Fruit fly (Drosophila melanogaster): ENCODE measurements around the gene CG33290.

CG33290 gene

dm6 chr3L:21515823-21516715, 26.1 kb upstream of the CG33290 start, which contains the start of the genes SAK and Cdk12 (continued):
- TF ChIP-seq CG8359 (GFP tag; optimal IDR thresholded peaks at IDR 0.05; ENCODE audit: borderline replicate concordance) = peak; percentile 55
- peak; percentile 89 for TF ChIP-seq MESR4 (GFP tag; optimal IDR thresholded peaks at IDR 0.05)
- peak; percentile 40 for TF ChIP-seq pzg (GFP tag; optimal IDR thresholded peaks at IDR 0.05)
- TF ChIP-seq Dek (tag; optimal IDR thresholded peaks at IDR 0.05) = peak; percentile 86
- TF ChIP-seq sr (GFP tag; IDR thresholded peaks at IDR 0.05) = peak; percentile 5; the same call in 1 of the 3 replicates
- peak; percentile 61 for TF ChIP-seq CG18011 (GFP tag; optimal IDR thresholded peaks at IDR 0.05)
- no peak for TF ChIP-seq sima (GFP tag; optimal IDR thresholded peaks at IDR 0.05)
- peak; percentile 82 for TF ChIP-seq lilli (GFP tag; optimal IDR thresholded peaks at IDR 0.05)
- TF ChIP-seq dimm (GFP tag; IDR thresholded peaks at IDR 0.05) = peak; percentile 21; the same call in 1 of the 2 replicates
- TF ChIP-seq gsb (GFP tag; IDR thresholded peaks at IDR 0.05) = peak; percentile 79
- TF ChIP-seq ERR (GFP tag; optimal IDR thresholded peaks at IDR 0.05) = peak; percentile 30
- no peak for TF ChIP-seq wek (GFP tag; optimal IDR thresholded peaks at IDR 0.05)
- peak; percentile 74 for TF ChIP-seq CG11723 (GFP tag; optimal IDR thresholded peaks at IDR 0.05)
- TF ChIP-seq Ets97D (GFP tag; optimal IDR thresholded peaks at IDR 0.05) = peak; percentile 58
- peak in 1 of 3 experiments; percentile 85 for TF ChIP-seq lola (GFP tag; optimal IDR thresholded peaks at IDR 0.05)
- peak; percentile 77 for TF ChIP-seq abd-A (tag; optimal IDR thresholded peaks at IDR 0.05)
- peak; percentile 48 for TF ChIP-seq Dad (GFP tag; optimal IDR thresholded peaks at IDR 0.05)
- TF ChIP-seq Trl (optimal IDR thresholded peaks at IDR 0.05) = no peak
- TF ChIP-seq Trl (GFP tag; optimal IDR thresholded peaks at IDR 0.05) = peak; percentile 49
- no peak for TF ChIP-seq nau (GFP tag; optimal IDR thresholded peaks at IDR 0.05)
- TF ChIP-seq CG10321 (GFP tag; IDR thresholded peaks at IDR 0.05) = no peak; the same call in 1 of the 2 replicates
- TF ChIP-seq CG10209 (GFP tag; optimal IDR thresholded peaks at IDR 0.05) = peak; percentile 87
- peak; percentile 48 for TF ChIP-seq jing (GFP tag; optimal IDR thresholded peaks at IDR 0.05)
- TF ChIP-seq Taf1 (GFP tag; IDR thresholded peaks at IDR 0.05) = peak; percentile 77; the same call in 1 of the 2 replicates
- TF ChIP-seq CG12219 (GFP tag; optimal IDR thresholded peaks at IDR 0.05) = peak; percentile 58
- TF ChIP-seq B-H2 (GFP tag; optimal IDR thresholded peaks at IDR 0.05) = peak; percentile 92
- peak; percentile 13 for TF ChIP-seq NK7.1 (GFP tag; optimal IDR thresholded peaks at IDR 0.05)
- no peak for TF ChIP-seq p53 (GFP tag; optimal IDR thresholded peaks at IDR 0.05)
- peak; percentile 83 for TF ChIP-seq dmrt99B (tag; optimal IDR thresholded peaks at IDR 0.05)
- peak; percentile 81 for TF ChIP-seq CG17612 (GFP tag; IDR thresholded peaks at IDR 0.05)
- peak; percentile 55 for TF ChIP-seq Adf1 (GFP tag; IDR thresholded peaks at IDR 0.05)
- 0 out of 3 replicates have a peak, but pooled peaks have one; percentile 38 for TF ChIP-seq CG14860 (GFP tag; IDR thresholded peaks at IDR 0.05; ENCODE audit: partially characterized antibody)
- TF ChIP-seq slou (GFP tag; optimal IDR thresholded peaks at IDR 0.05) = peak; percentile 82
- peak; percentile 82 for TF ChIP-seq tap (tag; optimal IDR thresholded peaks at IDR 0.05)
- peak; percentile 21 for TF ChIP-seq CG4854 (GFP tag; optimal IDR thresholded peaks at IDR 0.05)
- TF ChIP-seq CG11398 (GFP tag; optimal IDR thresholded peaks at IDR 0.05) = no peak
- TF ChIP-seq yki (optimal IDR thresholded peaks at IDR 0.05) = no peak
- peak; percentile 55 for TF ChIP-seq trh (GFP tag; optimal IDR thresholded peaks at IDR 0.05)
- peak; percentile 56 for TF ChIP-seq Bdp1 (GFP tag; optimal IDR thresholded peaks at IDR 0.05)
- peak; percentile 95 for TF ChIP-seq CG10543 (GFP tag; optimal IDR thresholded peaks at IDR 0.05)
- TF ChIP-seq Hmr (GFP tag; optimal IDR thresholded peaks at IDR 0.05) = peak; percentile 88
- no peak for TF ChIP-seq fru (optimal IDR thresholded peaks at IDR 0.05)
- TF ChIP-seq PHDP (tag; optimal IDR thresholded peaks at IDR 0.05) = peak; percentile 85
- TF ChIP-seq org-1 (GFP tag; optimal IDR thresholded peaks at IDR 0.05) = peak; percentile 64
- TF ChIP-seq Dp (GFP tag; optimal IDR thresholded peaks at IDR 0.05) = peak; percentile 74
- peak; percentile 72 for TF ChIP-seq HmgZ (tag; optimal IDR thresholded peaks at IDR 0.05)
- TF ChIP-seq CG34422 (GFP tag; IDR thresholded peaks at IDR 0.05) = peak; percentile 77
- peak; percentile 66 for TF ChIP-seq CG1529 (GFP tag; optimal IDR thresholded peaks at IDR 0.05)
- TF ChIP-seq BtbVII (GFP tag; optimal IDR thresholded peaks at IDR 0.05) = peak; percentile 82

All from whole organism, embryonic.